Worm (Caenorhabditis elegans): ENCODE results near the gene pals-28.
"Not testable (repeated sequence)": the region's sequence is repeated elsewhere in the genome, so short reads cannot be mapped to it uniquely, and the experiment has no call there.

pals-28 gene

DNA sequence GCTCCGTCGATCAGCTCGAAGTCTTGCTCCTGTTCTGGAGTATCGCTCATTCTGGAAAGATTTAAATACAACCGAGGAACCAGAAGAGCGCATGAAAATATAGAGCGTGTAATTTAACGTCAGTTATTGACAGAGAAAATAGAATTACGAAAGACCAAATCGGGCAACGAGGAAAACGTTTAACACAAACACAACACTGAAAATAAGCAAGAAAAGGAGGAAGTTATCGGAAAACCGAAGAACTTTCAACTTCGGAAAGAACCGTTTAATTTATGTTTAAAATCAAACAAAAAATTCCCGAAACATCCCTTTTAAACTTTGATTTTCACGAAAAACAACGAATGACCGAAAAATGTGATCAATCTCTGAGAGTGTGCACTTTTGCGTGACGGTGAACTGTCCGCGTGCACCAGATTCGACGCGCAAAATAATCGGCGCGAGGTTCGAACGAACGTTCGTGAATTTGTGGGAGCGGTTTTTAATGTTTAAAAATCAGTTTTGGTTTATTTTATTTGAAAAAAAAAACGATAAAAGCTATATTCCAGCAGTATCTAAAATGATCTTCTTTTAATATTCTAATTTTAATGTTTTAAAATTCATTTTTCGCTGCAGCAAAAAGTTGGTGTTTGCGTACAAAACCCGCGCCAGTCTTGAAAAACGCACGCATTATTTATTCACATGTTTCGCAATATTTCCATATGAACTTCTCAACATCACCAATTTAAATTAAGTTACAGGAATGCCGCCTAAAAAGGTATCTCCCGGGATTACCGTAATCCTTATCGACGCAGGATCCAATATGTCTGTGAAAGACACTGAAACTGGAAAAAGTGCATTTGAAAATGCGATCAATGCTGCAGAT, 34.8 kb downstream of the pals-28 start, which contains the start of the genes R07E5.7 and cku-80 (continued):
- peak; percentile 42; the same call in 1 of the 2 replicates for TF ChIP-seq hmg-1.1 (GFP tag; IDR thresholded peaks at IDR 0.05)
- peak; percentile 55 for TF ChIP-seq hlh-11 (tag; optimal IDR thresholded peaks at IDR 0.05)
- peak; percentile 39 for TF ChIP-seq nhr-28 (tag; optimal IDR thresholded peaks at IDR 0.05)
- peak; percentile 76 for TF ChIP-seq mes-2 (tag; optimal IDR thresholded peaks at IDR 0.05; ENCODE audit: poor library complexity, severe bottlenecking)
- peak; percentile 17 for TF ChIP-seq nhr-48 (tag; optimal IDR thresholded peaks at IDR 0.05)
- no peak for TF ChIP-seq nhr-41 (GFP tag; IDR thresholded peaks at IDR 0.05)
- TF ChIP-seq dpl-1 (GFP tag; optimal IDR thresholded peaks at IDR 0.05): peak; percentile 88
- peak; percentile 33 for TF ChIP-seq lin-15B (tag; optimal IDR thresholded peaks at IDR 0.05)
- TF ChIP-seq duxl-1 (tag; optimal IDR thresholded peaks at IDR 0.05; ENCODE audit: poor library complexity): peak; percentile 25
- TF ChIP-seq ama-1 (optimal IDR thresholded peaks at IDR 0.05): peak; percentile 27
- TF ChIP-seq daf-16 (GFP tag; optimal IDR thresholded peaks at IDR 0.05): no peak
- TF ChIP-seq daf-16 (tag; optimal IDR thresholded peaks at IDR 0.05): peak; percentile 36
- TF ChIP-seq nhr-25 (tag; optimal IDR thresholded peaks at IDR 0.05; ENCODE audit: borderline replicate concordance, insufficient read depth): no peak
- no peak for TF ChIP-seq ceh-20 (GFP tag; IDR thresholded peaks at IDR 0.05)
- TF ChIP-seq mep-1 (tag; optimal IDR thresholded peaks at IDR 0.05): peak; percentile 70

DNA sequence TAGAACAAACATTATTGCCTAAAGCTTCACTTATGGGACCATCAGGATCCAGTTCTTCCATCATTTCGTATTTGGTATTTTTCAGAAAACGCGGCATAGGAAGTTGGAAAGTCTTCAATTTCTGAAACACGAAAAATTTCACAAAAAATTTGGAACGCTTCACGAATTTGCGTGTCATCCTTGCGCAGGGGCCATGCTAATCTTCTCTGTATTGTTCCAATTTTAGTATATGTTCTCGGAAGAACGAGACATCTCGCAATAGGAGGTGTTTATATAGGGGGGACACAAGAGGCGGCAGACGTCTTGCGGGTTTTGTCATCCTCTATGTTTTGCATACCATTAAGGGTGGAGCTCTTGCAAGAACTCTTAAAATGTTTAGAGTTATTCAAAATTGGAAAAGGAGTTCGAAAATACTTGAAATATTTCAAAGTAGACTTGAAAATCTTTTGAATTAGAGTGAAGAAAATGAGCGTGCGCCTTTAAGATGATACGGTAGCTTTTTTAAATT, 42.2 kb downstream of the pals-28 start:
- TF ChIP-seq mdt-29 (GFP tag; IDR thresholded peaks at IDR 0.05) (0 out of 2 replicates have a peak, but pooled peaks have one; percentile 31), madf-5 (GFP tag; IDR thresholded peaks at IDR 0.05) (peak; percentile 60 to 80; a peak in 2 of 4 replicates), F26F4.8 (GFP tag; conservative IDR thresholded peaks at IDR 0.05) (peak; percentile 81), dpl-1 (GFP tag; optimal IDR thresholded peaks at IDR 0.05) (peak; percentile 14), madf-9 (GFP tag; conservative IDR thresholded peaks at IDR 0.05) (peak; percentile 85), mxl-2 (GFP tag; conservative IDR thresholded peaks at IDR 0.05) (0 out of 2 replicates have a peak, but pooled peaks have one; percentile 42), Y75B8A.6 (GFP tag; IDR thresholded peaks at IDR 0.05) (peak; percentile 74; the same call in 1 of the 2 replicates), dmd-9 (GFP tag; IDR thresholded peaks at IDR 0.05) (peak; percentile 69; the same call in 1 of the 2 replicates), saeg-2 (GFP tag; IDR thresholded peaks at IDR 0.05) (peak; percentile 69; the same call in 1 of the 2 replicates), egl-43 (GFP tag; IDR thresholded peaks at IDR 0.05) (peak; percentile 93), Y48G9A.11 (GFP tag; IDR thresholded peaks at IDR 0.05) (peak; percentile 80), F49E8.2 (tag; optimal IDR thresholded peaks at IDR 0.05; ENCODE audit: borderline replicate concordance) (peak; percentile 0), ZK337.2 (GFP tag; IDR thresholded peaks at IDR 0.05) (0 out of 2 replicates have a peak, but pooled peaks have one; percentile 6), duxl-1 (tag; optimal IDR thresholded peaks at IDR 0.05; ENCODE audit: poor library complexity) (peak; percentile 29), hmg-1.1 (GFP tag; IDR thresholded peaks at IDR 0.05) (peak; percentile 87), daf-16 (GFP tag; optimal IDR thresholded peaks at IDR 0.05) (peak in 1 of 2 experiments; percentile 8), F44E2.7 (GFP tag; IDR thresholded peaks at IDR 0.05) (0 out of 2 replicates have a peak, but pooled peaks have one; percentile 83), lin-29 (GFP tag; IDR thresholded peaks at IDR 0.05) (peak; percentile 46; the same call in 1 of the 2 replicates), tra-1 (GFP tag; IDR thresholded peaks at IDR 0.05) (peak; percentile 91), nhr-41 (GFP tag; IDR thresholded peaks at IDR 0.05) (0 out of 2 replicates have a peak, but pooled peaks have one; percentile 28), snpc-1.2 (GFP tag; IDR thresholded peaks at IDR 0.05) (peak; percentile 86), lin-38 (GFP tag; IDR thresholded peaks at IDR 0.05) (peak; percentile 83), pha-4 (GFP tag; IDR thresholded peaks at IDR 0.05) (peak; percentile 90), mes-2 (tag; optimal IDR thresholded peaks at IDR 0.05; ENCODE audit: poor library complexity, severe bottlenecking) (peak; percentile 48), zfp-3 (GFP tag; conservative IDR thresholded peaks at IDR 0.05) (peak; percentile 76), ceh-44 (GFP tag; IDR thresholded peaks at IDR 0.05) (0 out of 2 replicates have a peak, but pooled peaks have one; percentile 40), vab-7 (GFP tag; IDR thresholded peaks at IDR 0.05) (peak; percentile 89), dmd-8 (GFP tag; IDR thresholded peaks at IDR 0.05) (peak; percentile 72), php-3 (GFP tag; IDR thresholded peaks at IDR 0.05) (peak; percentile 79), lin-1 (GFP tag; IDR thresholded peaks at IDR 0.05) (peak; percentile 73; the same call in 1 of the 2 replicates), daf-19 (GFP tag; conservative IDR thresholded peaks at IDR 0.05) (peak; percentile 87), dmd-6 (GFP tag; IDR thresholded peaks at IDR 0.05) (peak; percentile 75), lim-7 (GFP tag; IDR thresholded peaks at IDR 0.05) (peak; percentile 88), D1046.2 (GFP tag; IDR thresholded peaks at IDR 0.05) (peak; percentile 91)
- not testable (repeated sequence) for TF ChIP-seq daf-16, pha-4 (tag; optimal IDR thresholded peaks at IDR 0.05)

All from whole organism, L4 larva.